Worm (Caenorhabditis elegans): ENCODE data around the gene inft-2.

ce11 chrV:12988256-12988655 is 13.9 kb upstream of the inft-2 start, which contains the start of gene F15B9.8:
- TF ChIP-seq nhr-12 (tag; optimal IDR thresholded peaks at IDR 0.05) (no peak), ztf-11 (tag; optimal IDR thresholded peaks at IDR 0.05) (no peak), unc-39 (tag; optimal IDR thresholded peaks at IDR 0.05) (no peak), nhr-23 (tag; optimal IDR thresholded peaks at IDR 0.05) (no peak), ztf-1 (GFP tag; conservative IDR thresholded peaks at IDR 0.05) (no peak), ceh-82 (tag; optimal IDR thresholded peaks at IDR 0.05) (no peak), unc-62 (GFP tag; optimal IDR thresholded peaks at IDR 0.05) (no peak), R02D3.7 (tag; optimal IDR thresholded peaks at IDR 0.05) (no peak), lin-39 (tag; optimal IDR thresholded peaks at IDR 0.05) (no peak), mdl-1 (tag; optimal IDR thresholded peaks at IDR 0.05) (no peak), mbf-1 (tag; optimal IDR thresholded peaks at IDR 0.05) (no peak), fos-1 (tag; optimal IDR thresholded peaks at IDR 0.05) (no peak), elt-1 (tag; optimal IDR thresholded peaks at IDR 0.05) (no peak), egl-27 (tag; optimal IDR thresholded peaks at IDR 0.05) (no peak)

All from whole organism, L2 larva.